Worm (Caenorhabditis elegans) whole organism, L1 larva: ENCODE measurements around the gene ZC266.1.

Source experiments
- C16A3.4 ChIP-seq: fragments of 150-350 bp; optimal IDR thresholded peaks from 2 replicates; lab custom pipeline; 2014; ENCODE audit warnings: missing biosample characterization, missing genetic modification characterization
- ama-1 ChIP-seq: fragments of 150-350 bp; optimal IDR thresholded peaks from 2 replicates; lab custom pipeline; 2014
- blmp-1 ChIP-seq: fragments of 150-350 bp; optimal IDR thresholded peaks from 2 replicates; lab custom pipeline; 2014; ENCODE audit warnings: missing biosample characterization, missing genetic modification characterization
- ceh-63 ChIP-seq: fragments of 200-800 bp; sonication (Bioruptor generic); optimal IDR thresholded peaks from 2 replicates; lab custom pipeline; 2018; ENCODE audit warnings: mild to moderate bottlenecking, missing genetic modification characterization, missing compliant biosample characterization
- ceh-82 ChIP-seq, 3 experiments: fragments of 150-350 bp in 1 of 3; sonication (generic microtip) in 2 of 3; optimal IDR thresholded peaks; 2 replicates each; lab custom pipeline; 2014 to 2017; ENCODE audit warnings: missing biosample characterization in 3 of 3, missing genetic modification characterization in 3 of 3
- ceh-90 ChIP-seq: sonication (generic microtip); optimal IDR thresholded peaks from 2 replicates; lab custom pipeline; 2016; ENCODE audit warnings: missing genetic modification characterization, missing compliant biosample characterization
- dpl-1 ChIP-seq, 3 experiments: fragments of 150-350 bp in 2 of 3; sonication (generic microtip) in 1 of 3; optimal IDR thresholded peaks; 2 replicates each; lab custom pipeline; 2014 to 2017; ENCODE audit warnings: missing biosample characterization in 3 of 3, missing genetic modification characterization in 3 of 3, missing genetic modification reagents in 3 of 3
- dsc-1 ChIP-seq: sonication (generic microtip); optimal IDR thresholded peaks from 2 replicates; lab custom pipeline; 2016; ENCODE audit warnings: mild to moderate bottlenecking, missing genetic modification characterization, missing compliant biosample characterization
- efl-1 ChIP-seq, 4 experiments: fragments of 150-350 bp; optimal IDR thresholded peaks in 3 of 4; peaks in 1 of 4; 1 replicate in 1 of 4; 2 replicates in 3 of 4; lab custom pipeline; 2014; ENCODE audit warnings: missing biosample characterization in 2 of 4, missing genetic modification characterization in 2 of 4, missing genetic modification reagents in 2 of 4
- efl-3 ChIP-seq: fragments of 200-800 bp; sonication (Bioruptor generic); optimal IDR thresholded peaks from 2 replicates; lab custom pipeline; 2018; ENCODE audit warnings: mild to moderate bottlenecking, missing genetic modification characterization, missing compliant biosample characterization
- egl-27 ChIP-seq, 2 experiments: fragments of 150-350 bp in 1 of 2; sonication (generic microtip); optimal IDR thresholded peaks; 3 replicates each; lab custom pipeline; 2017 to 2018; ENCODE audit warnings: missing biosample characterization in 2 of 2, missing genetic modification characterization in 2 of 2, missing genetic modification reagents in 2 of 2
- elt-2 ChIP-seq: sonication (generic microtip); optimal IDR thresholded peaks from 2 replicates; lab custom pipeline; 2016; ENCODE audit warnings: missing genetic modification characterization, mild to moderate bottlenecking, inconsistent platforms, missing compliant biosample characterization, missing genetic modification reagents
- grh-1 ChIP-seq: fragments of 200-800 bp; sonication (Bioruptor generic); IDR thresholded peaks from 2 replicates; pipeline ENCODE4 v1.3.6; 2022; ENCODE audit warnings: missing genetic modification reagents, missing genetic modification characterization, missing compliant biosample characterization
- hlh-17 ChIP-seq: fragments of 200-800 bp; sonication (Bioruptor generic); optimal IDR thresholded peaks from 2 replicates; lab custom pipeline; 2018; ENCODE audit warnings: missing genetic modification characterization, mild to moderate bottlenecking, missing compliant biosample characterization, moderate library complexity, borderline replicate concordance
- irx-1 ChIP-seq: sonication (generic microtip); optimal IDR thresholded peaks from 2 replicates; lab custom pipeline; 2016; ENCODE audit warnings: missing genetic modification characterization, missing compliant biosample characterization
- isw-1 ChIP-seq: fragments of 200-800 bp; sonication (Bioruptor generic); IDR thresholded peaks from 2 replicates; pipeline ENCODE4 v1.3.6; 2022; ENCODE audit warnings: missing genetic modification characterization, missing compliant biosample characterization
- jun-1 ChIP-seq: fragments of 150-350 bp; optimal IDR thresholded peaks from 2 replicates; lab custom pipeline; 2014; ENCODE audit warnings: missing biosample characterization, missing genetic modification reagents, missing genetic modification characterization
- lin-14 ChIP-seq: fragments of 200-800 bp; sonication (Bioruptor generic); optimal IDR thresholded peaks from 2 replicates; lab custom pipeline; 2018; ENCODE audit warnings: mild to moderate bottlenecking, missing genetic modification characterization, moderate library complexity, missing compliant biosample characterization
- lin-35 ChIP-seq, 2 experiments: fragments of 150-350 bp; optimal IDR thresholded peaks; 2 replicates each; lab custom pipeline; 2014; ENCODE audit warnings: missing biosample characterization in 2 of 2, missing genetic modification characterization in 2 of 2, missing genetic modification reagents in 2 of 2
- lir-3 ChIP-seq: sonication (generic microtip); optimal IDR thresholded peaks from 2 replicates; lab custom pipeline; 2016; ENCODE audit warnings: mild to moderate bottlenecking, missing genetic modification characterization, moderate library complexity, missing compliant biosample characterization; ENCODE audit not compliant: poor library complexity
- lsy-2 ChIP-seq, 2 experiments: fragments of 150-350 bp; optimal IDR thresholded peaks; 2 replicates each; lab custom pipeline; 2014; ENCODE audit warnings: missing biosample characterization in 2 of 2, missing genetic modification characterization in 2 of 2
- mdl-1 ChIP-seq, 2 experiments: fragments of 150-350 bp; optimal IDR thresholded peaks; 2 replicates each; lab custom pipeline; 2014 to 2017; ENCODE audit warnings: missing biosample characterization in 2 of 2, missing genetic modification characterization in 2 of 2, inconsistent platforms in 1 of 2
- mep-1 ChIP-seq: fragments of 150-350 bp; optimal IDR thresholded peaks from 2 replicates; lab custom pipeline; 2014; ENCODE audit warnings: missing biosample characterization, missing genetic modification characterization
- nhr-11 ChIP-seq: fragments of 150-350 bp; optimal IDR thresholded peaks from 2 replicates; lab custom pipeline; 2014; ENCODE audit warnings: missing biosample characterization, missing genetic modification characterization
- nhr-19 ChIP-seq: fragments of 200-800 bp; sonication (Bioruptor generic); conservative IDR thresholded peaks from 2 replicates; pipeline ENCODE4 v1.3.6; 2022; ENCODE audit warnings: missing genetic modification characterization, missing compliant biosample characterization
- nhr-20 ChIP-seq: sonication (generic microtip); optimal IDR thresholded peaks from 2 replicates; lab custom pipeline; 2016; ENCODE audit warnings: mild to moderate bottlenecking, missing genetic modification characterization, missing compliant biosample characterization
- nhr-28 ChIP-seq: fragments of 150-350 bp; optimal IDR thresholded peaks from 2 replicates; lab custom pipeline; 2014; ENCODE audit warnings: missing biosample characterization, missing genetic modification characterization
- nhr-71 ChIP-seq: sonication (generic microtip); optimal IDR thresholded peaks from 2 replicates; lab custom pipeline; 2016; ENCODE audit warnings: mild to moderate bottlenecking, missing genetic modification characterization, moderate library complexity, missing compliant biosample characterization
- pqm-1 ChIP-seq: sonication (generic microtip); optimal IDR thresholded peaks from 3 replicates; lab custom pipeline; 2017; ENCODE audit warnings: missing biosample characterization, missing genetic modification characterization
- rnt-1 ChIP-seq: sonication (generic microtip); optimal IDR thresholded peaks from 2 replicates; lab custom pipeline; 2016; ENCODE audit warnings: mild to moderate bottlenecking, missing genetic modification characterization, moderate library complexity, missing compliant biosample characterization
- skn-1 ChIP-seq: fragments of 150-350 bp; optimal IDR thresholded peaks from 2 replicates; lab custom pipeline; 2014; ENCODE audit warnings: missing biosample characterization, missing genetic modification characterization
- snpc-4 ChIP-seq: fragments of 150-350 bp; optimal IDR thresholded peaks from 2 replicates; lab custom pipeline; 2014; ENCODE audit warnings: missing biosample characterization, missing genetic modification characterization
- snu-23 ChIP-seq: sonication (generic microtip); optimal IDR thresholded peaks from 2 replicates; lab custom pipeline; 2016; ENCODE audit warnings: missing genetic modification characterization, missing compliant biosample characterization
- sox-4 ChIP-seq: sonication (generic microtip); optimal IDR thresholded peaks from 2 replicates; lab custom pipeline; 2016; ENCODE audit warnings: missing genetic modification characterization, missing compliant biosample characterization
- sup-37 ChIP-seq: fragments of 200-800 bp; sonication (Bioruptor generic); optimal IDR thresholded peaks from 2 replicates; lab custom pipeline; 2018; ENCODE audit warnings: mild to moderate bottlenecking, missing genetic modification characterization, missing compliant biosample characterization
- tbx-2 ChIP-seq: sonication (generic microtip); optimal IDR thresholded peaks from 2 replicates; lab custom pipeline; 2016; ENCODE audit warnings: missing genetic modification characterization, missing compliant biosample characterization
- tlp-1 ChIP-seq: fragments of 150-350 bp; optimal IDR thresholded peaks from 2 replicates; lab custom pipeline; 2014; ENCODE audit warnings: missing biosample characterization, missing genetic modification characterization
- unc-130 ChIP-seq: fragments of 150-350 bp; optimal IDR thresholded peaks from 2 replicates; lab custom pipeline; 2017; ENCODE audit warnings: missing biosample characterization, missing genetic modification characterization, inconsistent platforms
- unc-98 ChIP-seq: fragments of 200-800 bp; sonication (Bioruptor generic); IDR thresholded peaks from 2 replicates; pipeline ENCODE4 v1.3.6; 2022; ENCODE audit warnings: missing genetic modification characterization, missing compliant biosample characterization
- xbp-1 ChIP-seq: sonication (generic microtip); optimal IDR thresholded peaks from 2 replicates; lab custom pipeline; 2016; ENCODE audit warnings: missing genetic modification characterization, missing compliant biosample characterization
- zip-4 ChIP-seq: fragments of 200-800 bp; sonication (Bioruptor generic); optimal IDR thresholded peaks from 2 replicates; lab custom pipeline; 2018; ENCODE audit warnings: mild to moderate bottlenecking, missing genetic modification characterization, moderate library complexity, missing compliant biosample characterization
- ztf-11 ChIP-seq, 2 experiments: sonication (generic microtip); optimal IDR thresholded peaks; 2 replicates each; lab custom pipeline; 2016 to 2017; ENCODE audit warnings: missing genetic modification characterization in 2 of 2, missing biosample characterization in 1 of 2, missing compliant biosample characterization in 1 of 2

The ZC266.1 gene

ce11 chrV:4693282-4693588 is 6.9 kb downstream of the ZC266.1 start:
- TF ChIP-seq isw-1 (GFP tag; lab: Robert Waterston, UW) (no peak), xbp-1 (no peak), nhr-11 (tag; lab: Kevin White, UChicago) (no peak), ceh-63 (no peak), pqm-1 (tag; lab: Kevin White, UChicago) (no peak), dpl-1 (GFP tag; optimal IDR thresholded peaks at IDR 0.05; lab: Kevin White, UChicago) (no peak), dsc-1 (tag; lab: Kevin White, UChicago) (no peak), elt-2 (tag; lab: Kevin White, UChicago) (no peak), ama-1 (lab: Kevin White, UChicago) (no peak), sox-4 (no peak), snu-23 (GFP tag; lab: Kevin White, UChicago) (peak; percentile 28), egl-27 (tag; optimal IDR thresholded peaks at IDR 0.05; lab: Kevin White, UChicago) (no peak), mdl-1 (tag; optimal IDR thresholded peaks at IDR 0.05; lab: Kevin White, UChicago) (peak in 1 of 2 experiments; percentile 27), ceh-90 (tag; lab: Kevin White, UChicago) (no peak), nhr-28 (tag; lab: Kevin White, UChicago) (no peak), ztf-11 (tag; optimal IDR thresholded peaks at IDR 0.05; lab: Kevin White, UChicago) (no peak), tlp-1 (tag; lab: Kevin White, UChicago) (no peak), rnt-1 (tag; lab: Kevin White, UChicago) (peak; percentile 69), grh-1 (GFP tag; lab: Robert Waterston, UW) (no peak), snpc-4 (tag; lab: Kevin White, UChicago) (no peak), tbx-2 (peak; percentile 46), efl-3 (GFP tag; lab: Kevin White, UChicago) (no peak), lin-14 (GFP tag; lab: Kevin White, UChicago) (peak; percentile 69), nhr-71 (tag; lab: Kevin White, UChicago) (peak; percentile 64), skn-1 (no peak), nhr-20 (tag; lab: Kevin White, UChicago) (peak; percentile 61), nhr-19 (GFP tag; lab: Robert Waterston, UW) (peak; percentile 39; the same call in 1 of the 2 replicates), zip-4 (no peak), lsy-2 (tag; optimal IDR thresholded peaks at IDR 0.05; lab: Kevin White, UChicago) (peak; percentile 28 to 56), blmp-1 (no peak), sup-37 (GFP tag; lab: Kevin White, UChicago) (no peak), unc-130 (tag; lab: Kevin White, UChicago) (peak; percentile 32), unc-98 (no peak), hlh-17 (no peak)

- TF ChIP-seq lir-3 (tag; lab: Kevin White, UChicago) (peak; percentile 3), irx-1 (no peak), C16A3.4 (tag; lab: Kevin White, UChicago) (peak; percentile 4), jun-1 (tag; lab: Kevin White, UChicago) (no peak), dpl-1 (GFP tag; optimal IDR thresholded peaks at IDR 0.05; lab: Kevin White, UChicago) (peak; percentile 22 to 61 (median 51)), ceh-82 (tag; optimal IDR thresholded peaks at IDR 0.05; lab: Kevin White, UChicago) (no peak), efl-3 (GFP tag; lab: Kevin White, UChicago) (no peak), skn-1 (no peak), nhr-11 (tag; lab: Kevin White, UChicago) (no peak), mep-1 (tag; lab: Kevin White, UChicago) (no peak), lin-35 (GFP tag; optimal IDR thresholded peaks at IDR 0.05; lab: Kevin White, UChicago) (peak in 1 of 2 experiments; percentile 59), efl-1 (optimal IDR thresholded peaks at IDR 0.05; lab: Kevin White, UChicago) (peak; percentile 52 to 58), efl-1 (GFP tag; optimal IDR thresholded peaks at IDR 0.05 in 1 of 2; lab: Kevin White, UChicago) (peak; percentile 54 to 95)
Measured at ce11 chrV:4692382-4693281, 7.5 kb downstream of the ZC266.1 start, which contains the start of gene cpg-8. Gene cpg-8, minus strand, starts transcription at chrV:4692432.
